Worm (Caenorhabditis elegans): ENCODE measurements around the gene adal-1.

DNA sequence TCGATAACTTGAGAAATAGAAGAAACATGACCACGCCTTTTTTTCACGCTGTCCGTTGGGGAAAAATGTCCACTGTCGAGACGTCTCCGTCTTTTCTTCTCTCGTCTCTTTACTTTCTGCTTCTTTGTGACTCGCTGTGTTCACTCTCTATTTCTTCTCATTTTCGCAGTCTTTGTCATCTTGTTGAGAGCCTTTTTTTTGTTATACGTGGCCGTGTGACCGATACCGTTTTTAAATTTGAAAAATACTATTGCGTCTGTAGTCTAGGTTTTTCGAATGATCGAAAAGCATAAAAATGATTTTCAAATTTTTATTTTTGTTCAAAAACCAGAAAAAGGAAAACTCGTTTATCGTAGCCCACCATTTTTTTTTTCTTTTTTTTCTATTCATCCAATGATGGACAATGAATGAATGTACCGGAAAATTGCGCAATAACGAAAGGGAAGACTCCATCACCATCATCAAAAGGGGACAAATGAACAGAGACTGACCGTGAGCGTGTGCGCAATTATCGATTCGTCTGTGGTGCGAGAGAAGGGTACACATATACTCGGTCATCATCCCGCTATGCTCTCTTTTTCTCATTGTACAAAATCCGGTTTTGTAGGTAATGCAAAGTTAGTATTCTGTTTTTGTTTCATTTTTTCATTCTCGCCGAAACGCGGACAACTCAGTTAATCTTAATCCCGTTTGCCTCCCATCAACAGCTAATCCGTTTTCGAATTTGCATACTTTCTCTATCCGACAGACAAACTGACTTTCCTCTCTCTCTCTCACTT is 49.0 kb downstream of the adal-1 start:
- TF ChIP-seq ceh-28 (tag; optimal IDR thresholded peaks at IDR 0.05) (no peak), aly-2 (tag; optimal IDR thresholded peaks at IDR 0.05) (no peak), unc-62 (GFP tag; optimal IDR thresholded peaks at IDR 0.05) (no peak), elt-2 (tag; optimal IDR thresholded peaks at IDR 0.05) (no peak), ceh-82 (tag; optimal IDR thresholded peaks at IDR 0.05) (no peak), ztf-11 (tag; optimal IDR thresholded peaks at IDR 0.05) (no peak)

Measured in whole organism, L3 larva.